Worm (Caenorhabditis elegans): ENCODE data around the gene cng-3.

Gene cng-3

ce11 chrIV:9427959-9428358 is 52.9 kb downstream of the cng-3 start, which contains the start of gene F59B8.1:
F59B8.1 (plus strand) TSS chrIV:9428259.
- TF ChIP-seq lin-11 (tag; optimal IDR thresholded peaks at IDR 0.05), result no peak
- TF ChIP-seq snpc-4 (tag; optimal IDR thresholded peaks at IDR 0.05), result no peak
- no peak for TF ChIP-seq nhr-237 (tag; optimal IDR thresholded peaks at IDR 0.05)
- no peak for TF ChIP-seq egl-27 (tag; optimal IDR thresholded peaks at IDR 0.05)
- no peak for TF ChIP-seq mab-5 (tag; optimal IDR thresholded peaks at IDR 0.05)
- no peak for TF ChIP-seq sma-9 (GFP tag; optimal IDR thresholded peaks at IDR 0.05)
- no peak for TF ChIP-seq sma-9 (tag; optimal IDR thresholded peaks at IDR 0.05)
- TF ChIP-seq elt-1 (tag; optimal IDR thresholded peaks at IDR 0.05), result no peak
- TF ChIP-seq ceh-82 (tag; optimal IDR thresholded peaks at IDR 0.05), result no peak
- TF ChIP-seq nhr-10 (tag; optimal IDR thresholded peaks at IDR 0.05), result no peak
- TF ChIP-seq elt-3 (tag; optimal IDR thresholded peaks at IDR 0.05), result no peak
- TF ChIP-seq unc-55 (GFP tag; optimal IDR thresholded peaks at IDR 0.05), result no peak
